Worm (Caenorhabditis elegans) whole organism, late embryonic: ENCODE results near the gene F55F10.3.
A peak's percentile ranks its signal among the peaks of the same experiment; 100 is the strongest.

ENCODE experiments used
- C08G9.2 ChIP-seq: sonication (generic microtip); optimal IDR thresholded peaks from 2 replicates; lab custom pipeline; 2016; ENCODE audit warnings: mild to moderate bottlenecking, missing genetic modification characterization, moderate library complexity, missing compliant biosample characterization
- C38D4.7 ChIP-seq: fragments of 200-800 bp; sonication (Bioruptor generic); optimal IDR thresholded peaks from 2 replicates; lab custom pipeline; 2018; ENCODE audit warnings: mild to moderate bottlenecking, missing genetic modification characterization, moderate library complexity, missing compliant biosample characterization
- F13H6.1 ChIP-seq: sonication (generic microtip); optimal IDR thresholded peaks from 2 replicates; lab custom pipeline; 2016; ENCODE audit warnings: missing genetic modification characterization, missing compliant biosample characterization
- K02D7.2 ChIP-seq: sonication (generic microtip); optimal IDR thresholded peaks from 2 replicates; lab custom pipeline; 2017; ENCODE audit warnings: mild to moderate bottlenecking, missing genetic modification characterization, missing compliant biosample characterization
- K09A11.1 ChIP-seq: sonication (generic microtip); optimal IDR thresholded peaks from 2 replicates; lab custom pipeline; 2017; ENCODE audit warnings: antibody characterized with exemption, mild to moderate bottlenecking, missing genetic modification characterization, missing compliant biosample characterization; ENCODE audit not compliant: insufficient read depth
- Y22D7AL.16 ChIP-seq: sonication (generic microtip); optimal IDR thresholded peaks from 2 replicates; lab custom pipeline; 2016; ENCODE audit warnings: missing genetic modification characterization, missing compliant biosample characterization
- ama-1 ChIP-seq: fragments of 150-350 bp; optimal IDR thresholded peaks from 2 replicates; lab custom pipeline; 2014
- ceh-18 ChIP-seq: sonication (generic microtip); optimal IDR thresholded peaks from 2 replicates; lab custom pipeline; 2016; ENCODE audit warnings: missing genetic modification characterization, missing compliant biosample characterization
- ceh-2 ChIP-seq: sonication (generic microtip); optimal IDR thresholded peaks from 2 replicates; lab custom pipeline; 2016; ENCODE audit warnings: missing genotype, missing genetic modification characterization, missing compliant biosample characterization
- ceh-22 ChIP-seq: sonication (generic microtip); optimal IDR thresholded peaks from 2 replicates; lab custom pipeline; 2017; ENCODE audit warnings: missing biosample characterization, missing genetic modification characterization
- ceh-24 ChIP-seq: sonication (generic microtip); optimal IDR thresholded peaks from 2 replicates; lab custom pipeline; 2016; ENCODE audit warnings: mild to moderate bottlenecking, missing genetic modification characterization, missing compliant biosample characterization
- ceh-30 ChIP-seq: fragments of 150-350 bp; optimal IDR thresholded peaks from 2 replicates; lab custom pipeline; 2014; ENCODE audit warnings: missing biosample characterization, missing genetic modification characterization
- ceh-48 ChIP-seq: sonication (generic microtip); optimal IDR thresholded peaks from 2 replicates; lab custom pipeline; 2016; ENCODE audit warnings: missing genetic modification characterization, inconsistent platforms, missing compliant biosample characterization
- ceh-6 ChIP-seq: fragments of 200-800 bp; sonication (Bioruptor generic); optimal IDR thresholded peaks from 2 replicates; lab custom pipeline; 2018; ENCODE audit warnings: mild to moderate bottlenecking, missing genetic modification characterization, missing compliant biosample characterization
- ceh-9 ChIP-seq: sonication (generic microtip); optimal IDR thresholded peaks from 2 replicates; lab custom pipeline; 2016; ENCODE audit warnings: mild to moderate bottlenecking, missing genetic modification characterization, inconsistent platforms, missing compliant biosample characterization
- dve-1 ChIP-seq: sonication (generic microtip); optimal IDR thresholded peaks from 2 replicates; lab custom pipeline; 2017; ENCODE audit warnings: antibody characterized with exemption, mild to moderate bottlenecking, missing genetic modification characterization, missing compliant biosample characterization
- elt-2 ChIP-seq: sonication (generic microtip); optimal IDR thresholded peaks from 2 replicates; lab custom pipeline; 2016; ENCODE audit warnings: missing genetic modification reagents, missing genetic modification characterization, missing compliant biosample characterization
- elt-4 ChIP-seq: sonication (generic microtip); optimal IDR thresholded peaks from 2 replicates; lab custom pipeline; 2016; ENCODE audit warnings: missing genetic modification characterization, missing compliant biosample characterization
- fax-1 ChIP-seq: sonication (generic microtip); optimal IDR thresholded peaks from 2 replicates; lab custom pipeline; 2016; ENCODE audit warnings: missing genotype, missing genetic modification characterization, missing compliant biosample characterization
- fkh-10 ChIP-seq: fragments of 150-350 bp; optimal IDR thresholded peaks from 2 replicates; lab custom pipeline; 2014; ENCODE audit warnings: missing biosample characterization, missing genetic modification reagents, missing genetic modification characterization
- fkh-6 ChIP-seq: sonication (generic microtip); optimal IDR thresholded peaks from 2 replicates; lab custom pipeline; 2016; ENCODE audit warnings: missing genetic modification characterization, missing compliant biosample characterization
- hlh-13 ChIP-seq: fragments of 200-800 bp; sonication (Bioruptor generic); optimal IDR thresholded peaks from 2 replicates; lab custom pipeline; 2018; ENCODE audit warnings: mild to moderate bottlenecking, missing genetic modification characterization, missing compliant biosample characterization
- hlh-15 ChIP-seq: sonication (generic microtip); optimal IDR thresholded peaks from 2 replicates; lab custom pipeline; 2016; ENCODE audit warnings: missing genetic modification characterization, missing compliant biosample characterization
- hlh-8 ChIP-seq: sonication (generic microtip); optimal IDR thresholded peaks from 2 replicates; lab custom pipeline; 2016; ENCODE audit warnings: missing genotype, missing genetic modification characterization, missing compliant biosample characterization
- lim-6 ChIP-seq: sonication (generic microtip); optimal IDR thresholded peaks from 2 replicates; lab custom pipeline; 2016; ENCODE audit warnings: missing genetic modification characterization, missing compliant biosample characterization
- lin-11 ChIP-seq: fragments of 200-800 bp; sonication (Bioruptor generic); optimal IDR thresholded peaks from 2 replicates; lab custom pipeline; 2018; ENCODE audit warnings: mild to moderate bottlenecking, missing genetic modification characterization, missing compliant biosample characterization
- madf-2 ChIP-seq: sonication (generic microtip); optimal IDR thresholded peaks from 2 replicates; lab custom pipeline; 2017; ENCODE audit warnings: missing genetic modification characterization, missing compliant biosample characterization
- mec-3 ChIP-seq: sonication (generic microtip); optimal IDR thresholded peaks from 2 replicates; lab custom pipeline; 2016; ENCODE audit warnings: borderline replicate concordance, missing genetic modification characterization, missing compliant biosample characterization
- nhr-232 ChIP-seq: sonication (generic microtip); optimal IDR thresholded peaks from 2 replicates; lab custom pipeline; 2016; ENCODE audit warnings: missing genetic modification characterization, missing compliant biosample characterization
- odd-2 ChIP-seq: sonication (generic microtip); optimal IDR thresholded peaks from 2 replicates; lab custom pipeline; 2017; ENCODE audit warnings: antibody characterized with exemption, mild to moderate bottlenecking, missing genetic modification characterization, missing compliant biosample characterization
- pag-3 ChIP-seq: sonication (generic microtip); optimal IDR thresholded peaks from 2 replicates; lab custom pipeline; 2016; ENCODE audit warnings: missing compliant biosample characterization, missing genetic modification characterization, borderline replicate concordance
- pha-2 ChIP-seq: sonication (generic microtip); optimal IDR thresholded peaks from 2 replicates; lab custom pipeline; 2017; ENCODE audit warnings: mild to moderate bottlenecking, missing genetic modification characterization, missing compliant biosample characterization
- pha-4 ChIP-seq: fragments of 150-350 bp; optimal IDR thresholded peaks from 2 replicates; lab custom pipeline; 2018; ENCODE audit warnings: missing biosample characterization, missing genetic modification reagents, missing genetic modification characterization
- pqm-1 ChIP-seq: sonication (generic microtip); optimal IDR thresholded peaks from 2 replicates; lab custom pipeline; 2016; ENCODE audit warnings: missing genetic modification characterization, missing compliant biosample characterization
- pros-1 ChIP-seq: fragments of 150-350 bp; optimal IDR thresholded peaks from 2 replicates; lab custom pipeline; 2014; ENCODE audit warnings: missing biosample characterization, missing genetic modification reagents, missing genetic modification characterization
- ref-2 ChIP-seq: sonication (generic microtip); optimal IDR thresholded peaks from 2 replicates; lab custom pipeline; 2016; ENCODE audit warnings: missing genetic modification characterization, missing compliant biosample characterization
- sox-4 ChIP-seq: sonication (generic microtip); optimal IDR thresholded peaks from 2 replicates; lab custom pipeline; 2017; ENCODE audit warnings: mild to moderate bottlenecking, missing genetic modification characterization, inconsistent platforms, missing compliant biosample characterization
- syd-9 ChIP-seq: sonication (generic microtip); optimal IDR thresholded peaks from 2 replicates; lab custom pipeline; 2016; ENCODE audit warnings: mild to moderate bottlenecking, missing genetic modification characterization, moderate library complexity, missing compliant biosample characterization
- tbx-7 ChIP-seq: sonication (generic microtip); optimal IDR thresholded peaks from 2 replicates; lab custom pipeline; 2016; ENCODE audit warnings: missing genotype, missing genetic modification characterization, missing compliant biosample characterization
- unc-55 ChIP-seq: sonication (generic microtip); optimal IDR thresholded peaks from 2 replicates; lab custom pipeline; 2017; ENCODE audit warnings: missing biosample characterization, missing genetic modification reagents, missing genetic modification characterization
- unc-86 ChIP-seq: sonication (generic microtip); optimal IDR thresholded peaks from 2 replicates; lab custom pipeline; 2016; ENCODE audit warnings: missing genetic modification characterization, missing compliant biosample characterization
- ztf-16 ChIP-seq: sonication (generic microtip); optimal IDR thresholded peaks from 2 replicates; lab custom pipeline; 2017; ENCODE audit warnings: missing genetic modification characterization, missing compliant biosample characterization

F55F10.3 gene

ce11 chrIV:4359653-4360052, at the start of gene F55F10.3:
Gene F55F10.3 (plus strand): TSS chrIV:4359953.
- TF ChIP-seq ama-1 (lab: Kevin White, UChicago) (no peak), syd-9 (tag; lab: Kevin White, UChicago) (no peak), sox-4 (tag; lab: Kevin White, UChicago) (no peak), hlh-15 (tag; lab: Kevin White, UChicago) (no peak), ceh-24 (tag; lab: Kevin White, UChicago) (no peak), hlh-13 (no peak), odd-2 (tag; lab: Kevin White, UChicago) (no peak), ceh-22 (tag; lab: Kevin White, UChicago) (no peak)

ce11 chrIV:4316813-4317408, 42.8 kb upstream of the F55F10.3 start, which contains the start of gene Y24D9B.1:
Gene Y24D9B.1 (plus strand): TSS chrIV:4317358.
- TF ChIP-seq ceh-18 (tag; lab: Kevin White, UChicago), result no peak
- no peak for TF ChIP-seq pqm-1
- TF ChIP-seq dve-1 (tag; lab: Kevin White, UChicago), result no peak
- no peak for TF ChIP-seq ztf-16
- no peak for TF ChIP-seq lin-11 (tag; lab: Kevin White, UChicago)
- no peak for TF ChIP-seq pag-3
- TF ChIP-seq lim-6 (tag; lab: Kevin White, UChicago), result no peak
- no peak for TF ChIP-seq hlh-8
- TF ChIP-seq ceh-48 (tag; lab: Kevin White, UChicago), result no peak
- TF ChIP-seq ceh-9 (tag; lab: Kevin White, UChicago), result no peak
- no peak for TF ChIP-seq tbx-7 (tag; lab: Kevin White, UChicago)
- TF ChIP-seq pros-1 (tag; lab: Kevin White, UChicago), result no peak
- TF ChIP-seq K02D7.2 (tag; lab: Kevin White, UChicago), result no peak
- TF ChIP-seq ceh-6, result no peak
- no peak for TF ChIP-seq K09A11.1

ce11 chrIV:4317638-4318037, 42.1 kb upstream of the F55F10.3 start:
- no peak for TF ChIP-seq ceh-24 (tag; lab: Kevin White, UChicago)
- no peak for TF ChIP-seq unc-55 (GFP tag; lab: Kevin White, UChicago)
- TF ChIP-seq ceh-48 (tag; lab: Kevin White, UChicago), result peak; percentile 40
- no peak for TF ChIP-seq nhr-232 (tag; lab: Kevin White, UChicago)

- TF ChIP-seq ceh-6, result no peak
- no peak for TF ChIP-seq lin-11 (tag; lab: Kevin White, UChicago)
- no peak for TF ChIP-seq C08G9.2 (tag; lab: Kevin White, UChicago)
- TF ChIP-seq fkh-10 (GFP tag; lab: Kevin White, UChicago), result no peak
- TF ChIP-seq unc-55 (GFP tag; lab: Kevin White, UChicago), result no peak
- no peak for TF ChIP-seq ref-2
- no peak for TF ChIP-seq pha-2 (tag; lab: Kevin White, UChicago)
- TF ChIP-seq mec-3 (tag; lab: Kevin White, UChicago), result no peak
- TF ChIP-seq ceh-9 (tag; lab: Kevin White, UChicago), result no peak
- no peak for TF ChIP-seq pqm-1
- TF ChIP-seq Y22D7AL.16, result no peak
- TF ChIP-seq pha-4 (tag; lab: Kevin White, UChicago), result no peak
- no peak for TF ChIP-seq ceh-24 (tag; lab: Kevin White, UChicago)
- TF ChIP-seq fkh-6 (tag; lab: Kevin White, UChicago), result no peak
- TF ChIP-seq elt-2 (tag; lab: Kevin White, UChicago), result no peak
Observed at ce11 chrIV:4318056-4318455, 41.7 kb upstream of the F55F10.3 start.

ce11 chrIV:4319473-4319872, 40.3 kb upstream of the F55F10.3 start:
- TF ChIP-seq unc-86 (tag; lab: Kevin White, UChicago) (no peak), ceh-9 (tag; lab: Kevin White, UChicago) (no peak), mec-3 (tag; lab: Kevin White, UChicago) (no peak), fkh-6 (tag; lab: Kevin White, UChicago) (no peak), hlh-8 (no peak), Y22D7AL.16 (no peak), ref-2 (no peak), elt-4 (tag; lab: Kevin White, UChicago) (no peak), ceh-2 (tag; lab: Kevin White, UChicago) (no peak), K09A11.1 (no peak), pag-3 (no peak), F13H6.1 (tag; lab: Kevin White, UChicago) (no peak), madf-2 (tag; lab: Kevin White, UChicago) (no peak), ceh-30 (tag; lab: Kevin White, UChicago) (no peak), fax-1 (tag; lab: Kevin White, UChicago) (no peak), C38D4.7 (GFP tag; lab: Kevin White, UChicago) (no peak), sox-4 (tag; lab: Kevin White, UChicago) (no peak), ceh-24 (tag; lab: Kevin White, UChicago) (no peak), pros-1 (tag; lab: Kevin White, UChicago) (no peak), unc-55 (GFP tag; lab: Kevin White, UChicago) (no peak)
- TF ChIP-seq, all 69 proteins: peak for 0
